Worm (Caenorhabditis elegans) whole organism, L2 larva: ENCODE data around the gene srd-35.

ENCODE experiments used
- ama-1 ChIP-seq: fragments of 150-350 bp; optimal IDR thresholded peaks from 2 replicates; lab custom pipeline; 2018; ENCODE audit warnings: inconsistent platforms
- egl-27 ChIP-seq: sonication (generic microtip); optimal IDR thresholded peaks from 3 replicates; lab custom pipeline; 2017; ENCODE audit warnings: missing biosample characterization, missing genetic modification reagents, missing genetic modification characterization
- elt-3 ChIP-seq: sonication (generic microtip); optimal IDR thresholded peaks from 2 replicates; lab custom pipeline; 2017; ENCODE audit warnings: missing biosample characterization, missing genetic modification characterization
- snpc-4 ChIP-seq: fragments of 150-350 bp; optimal IDR thresholded peaks from 2 replicates; lab custom pipeline; 2014; ENCODE audit warnings: missing biosample characterization, missing genetic modification characterization
- unc-62 ChIP-seq: fragments of 150-350 bp; optimal IDR thresholded peaks from 2 replicates; lab custom pipeline; 2014; ENCODE audit warnings: missing biosample characterization, missing genetic modification reagents, missing genetic modification characterization
- zag-1 ChIP-seq: fragments of 150-350 bp; optimal IDR thresholded peaks from 2 replicates; lab custom pipeline; 2014; ENCODE audit warnings: missing biosample characterization, missing genetic modification characterization

ce11 chrV:12924128-12924527, 40.0 kb upstream of the srd-35 start, which contains the start of gene pqn-67:
- TF ChIP-seq snpc-4 (no peak), unc-62 (no peak), elt-3 (tag; lab: Kevin White, UChicago) (no peak), egl-27 (no peak), zag-1 (no peak), ama-1 (lab: Kevin White, UChicago) (no peak)
